Fruit fly (Drosophila melanogaster) whole organism, prepupa: ENCODE measurements around the gene Rhau.
A peak's percentile ranks its signal among the peaks of the same experiment; 100 is the strongest.

Experiments
- CG10631 ChIP-seq: fragments of 200-800 bp; sonication (Bioruptor generic); optimal IDR thresholded peaks from 2 replicates; lab custom pipeline; 2016; ENCODE audit warnings: missing biosample characterization, missing genetic modification characterization
- CG10669 ChIP-seq: fragments of 200-800 bp; sonication (Bioruptor generic); optimal IDR thresholded peaks from 3 replicates; lab custom pipeline; 2018; ENCODE audit warnings: missing biosample characterization, mild to moderate bottlenecking, missing genetic modification characterization, moderate library complexity
- CG11294 ChIP-seq: fragments of 200-800 bp; sonication (Bioruptor generic); IDR thresholded peaks from 2 replicates; pipeline ENCODE4 v1.3.6; 2022; ENCODE audit warnings: missing biosample characterization, missing genetic modification characterization
- CG11762 ChIP-seq: fragments of 200-800 bp; sonication (Bioruptor generic); optimal IDR thresholded peaks from 3 replicates; lab custom pipeline; 2016; ENCODE audit warnings: missing biosample characterization, missing genetic modification characterization; ENCODE audit not compliant: insufficient read depth
- CG15336 ChIP-seq: fragments of 200-800 bp; sonication (Bioruptor generic); IDR thresholded peaks from 2 replicates; pipeline ENCODE4 v1.3.6; 2022; ENCODE audit warnings: missing biosample characterization, missing genetic modification characterization
- CG1621 ChIP-seq: fragments of 200-800 bp; sonication (Bioruptor generic); optimal IDR thresholded peaks from 3 replicates; lab custom pipeline; 2018; ENCODE audit warnings: missing biosample characterization, mild to moderate bottlenecking, missing genetic modification characterization
- CG16779 ChIP-seq: fragments of 200-800 bp; sonication (Bioruptor generic); optimal IDR thresholded peaks from 3 replicates; lab custom pipeline; 2017; ENCODE audit warnings: missing biosample characterization, mild to moderate bottlenecking, missing genetic modification characterization
- CG3032 ChIP-seq: fragments of 200-800 bp; optimal IDR thresholded peaks from 2 replicates; lab custom pipeline; 2019; ENCODE audit warnings: missing biosample characterization, mild to moderate bottlenecking, missing genetic modification characterization, moderate library complexity
- CG32006 ChIP-seq: fragments of 200-800 bp; sonication (Bioruptor generic); optimal IDR thresholded peaks from 3 replicates; lab custom pipeline; 2017; ENCODE audit warnings: missing biosample characterization, mild to moderate bottlenecking, missing genetic modification characterization
- CG34406 ChIP-seq: fragments of 200-800 bp; sonication (Bioruptor generic); optimal IDR thresholded peaks from 3 replicates; lab custom pipeline; 2016; ENCODE audit warnings: missing biosample characterization, missing genetic modification characterization
- CG3919 ChIP-seq: fragments of 200-800 bp; sonication (Bioruptor generic); optimal IDR thresholded peaks from 3 replicates; lab custom pipeline; 2016; ENCODE audit warnings: missing biosample characterization, missing genetic modification characterization
- CG4318 ChIP-seq: fragments of 200-800 bp; sonication (Bioruptor generic); optimal IDR thresholded peaks from 3 replicates; lab custom pipeline; 2017; ENCODE audit warnings: missing biosample characterization, mild to moderate bottlenecking, missing genetic modification characterization
- CG6276 ChIP-seq: fragments of 200-800 bp; sonication (Bioruptor generic); optimal IDR thresholded peaks from 2 replicates; lab custom pipeline; 2017; ENCODE audit warnings: missing biosample characterization, mild to moderate bottlenecking, missing genetic modification characterization
- CG6808 ChIP-seq: fragments of 200-800 bp; sonication (Bioruptor generic); optimal IDR thresholded peaks from 3 replicates; lab custom pipeline; 2017; ENCODE audit warnings: missing biosample characterization, missing genetic modification characterization, mild to moderate bottlenecking, moderate library complexity, missing genetic modification reagents
- CG6854 ChIP-seq: fragments of 200-800 bp; sonication (Bioruptor generic); optimal IDR thresholded peaks from 2 replicates; lab custom pipeline; 2017; ENCODE audit warnings: missing biosample characterization, mild to moderate bottlenecking, missing genetic modification characterization
- CG7368 ChIP-seq: fragments of 200-800 bp; sonication (Bioruptor generic); optimal IDR thresholded peaks from 3 replicates; lab custom pipeline; 2016; ENCODE audit warnings: missing biosample characterization, missing genetic modification characterization
- CG8119 ChIP-seq: fragments of 200-800 bp; sonication (Bioruptor generic); IDR thresholded peaks from 3 replicates; pipeline ENCODE4 v1.3.6; 2022; ENCODE audit warnings: missing biosample characterization, missing genetic modification characterization
- CG8319 ChIP-seq: fragments of 200-800 bp; sonication (Bioruptor generic); optimal IDR thresholded peaks from 3 replicates; lab custom pipeline; 2016; ENCODE audit warnings: missing biosample characterization, missing genetic modification characterization
- CG8632 ChIP-seq: fragments of 200-800 bp; sonication (Bioruptor generic); optimal IDR thresholded peaks from 3 replicates; lab custom pipeline; 2016; ENCODE audit warnings: missing biosample characterization, missing genetic modification characterization
- CG9139 ChIP-seq: fragments of 200-800 bp; sonication (Bioruptor generic); optimal IDR thresholded peaks from 3 replicates; lab custom pipeline; 2017; ENCODE audit warnings: missing biosample characterization, mild to moderate bottlenecking, missing genetic modification characterization
- Eip75B ChIP-seq: fragments of 200-800 bp; sonication (Bioruptor generic); optimal IDR thresholded peaks from 3 replicates; lab custom pipeline; 2016; ENCODE audit warnings: missing biosample characterization, missing genetic modification characterization
- Eip78C ChIP-seq: fragments of 200-800 bp; sonication (Bioruptor generic); peaks from one replicate; lab custom pipeline; 2016; ENCODE audit warnings: missing biosample characterization, missing genetic modification characterization
- Eip93F ChIP-seq: fragments of 200-800 bp; sonication (Bioruptor generic); optimal IDR thresholded peaks from 2 replicates; lab custom pipeline; 2016; ENCODE audit warnings: missing biosample characterization, mild to moderate bottlenecking, missing genetic modification characterization
- Ets21C ChIP-seq: fragments of 200-800 bp; sonication (Bioruptor generic); optimal IDR thresholded peaks from 3 replicates; lab custom pipeline; 2016; ENCODE audit warnings: missing biosample characterization, missing genetic modification characterization
- Ets96B ChIP-seq: fragments of 200-800 bp; optimal IDR thresholded peaks from 2 replicates; lab custom pipeline; 2019; ENCODE audit warnings: missing biosample characterization, mild to moderate bottlenecking, missing genetic modification characterization, moderate library complexity
- Gug ChIP-seq: fragments of 200-800 bp; sonication (Bioruptor generic); IDR thresholded peaks from 2 replicates; pipeline ENCODE4 v1.3.6; 2022; ENCODE audit warnings: missing biosample characterization, missing genetic modification characterization
- Hr38 ChIP-seq: sonication (Bioruptor generic); optimal IDR thresholded peaks from 2 replicates; lab custom pipeline; 2016; ENCODE audit warnings: missing biosample characterization, missing genetic modification characterization
- Met ChIP-seq: fragments of 200-800 bp; sonication (Bioruptor generic); optimal IDR thresholded peaks from 3 replicates; lab custom pipeline; 2016; ENCODE audit warnings: missing biosample characterization, missing genetic modification characterization
- OdsH ChIP-seq: fragments of 200-800 bp; sonication (Bioruptor generic); optimal IDR thresholded peaks from 3 replicates; lab custom pipeline; 2016; ENCODE audit warnings: missing biosample characterization, missing genetic modification characterization
- Smox ChIP-seq: fragments of 200-800 bp; sonication (Bioruptor generic); optimal IDR thresholded peaks from 3 replicates; lab custom pipeline; 2016; ENCODE audit warnings: missing biosample characterization, missing genetic modification characterization
- Sox102F ChIP-seq: fragments of 200-800 bp; sonication (Bioruptor generic); optimal IDR thresholded peaks from 2 replicates; lab custom pipeline; 2016; ENCODE audit warnings: missing biosample characterization, mild to moderate bottlenecking, missing genetic modification characterization
- Sox14 ChIP-seq: fragments of 200-800 bp; sonication (Bioruptor generic); optimal IDR thresholded peaks from 3 replicates; lab custom pipeline; 2016; ENCODE audit warnings: missing biosample characterization, missing genetic modification characterization
- Sox15 ChIP-seq: fragments of 200-800 bp; sonication (Bioruptor generic); optimal IDR thresholded peaks from 3 replicates; lab custom pipeline; 2016; ENCODE audit warnings: missing biosample characterization, missing genetic modification characterization
- cyc ChIP-seq: fragments of 200-800 bp; sonication (Bioruptor generic); optimal IDR thresholded peaks from 3 replicates; lab custom pipeline; 2016; ENCODE audit warnings: missing biosample characterization, missing genetic modification characterization
- eg ChIP-seq: fragments of 200-800 bp; sonication (Bioruptor generic); IDR thresholded peaks from 3 replicates; pipeline ENCODE4 v1.3.6; 2022; ENCODE audit warnings: missing biosample characterization, missing genetic modification characterization
- esn ChIP-seq: fragments of 200-800 bp; sonication (Bioruptor generic); optimal IDR thresholded peaks from 2 replicates; lab custom pipeline; 2016; ENCODE audit warnings: missing biosample characterization, mild to moderate bottlenecking, missing genetic modification characterization, moderate library complexity
- fd85E ChIP-seq: fragments of 200-800 bp; sonication (Bioruptor generic); optimal IDR thresholded peaks from 3 replicates; lab custom pipeline; 2016; ENCODE audit warnings: missing biosample characterization, missing genetic modification characterization
- fkh ChIP-seq: fragments of 200-800 bp; sonication (Bioruptor generic); optimal IDR thresholded peaks from 3 replicates; lab custom pipeline; 2017; ENCODE audit warnings: missing biosample characterization, mild to moderate bottlenecking, missing genetic modification characterization, moderate library complexity
- lz ChIP-seq: fragments of 200-800 bp; sonication (Bioruptor generic); optimal IDR thresholded peaks from 3 replicates; lab custom pipeline; 2016; ENCODE audit warnings: missing biosample characterization, missing genetic modification characterization
- net ChIP-seq: fragments of 200-800 bp; sonication (Bioruptor generic); optimal IDR thresholded peaks from 3 replicates; lab custom pipeline; 2016; ENCODE audit warnings: missing biosample characterization, missing genetic modification characterization
- pdm3 ChIP-seq: fragments of 200-800 bp; sonication (Bioruptor generic); optimal IDR thresholded peaks from 3 replicates; lab custom pipeline; 2016; ENCODE audit warnings: missing biosample characterization, missing genetic modification characterization
- spab ChIP-seq: fragments of 200-800 bp; sonication (Bioruptor generic); optimal IDR thresholded peaks from 2 replicates; lab custom pipeline; 2017; ENCODE audit warnings: missing biosample characterization, mild to moderate bottlenecking, missing genetic modification characterization, missing genetic modification reagents
- svp ChIP-seq: fragments of 200-800 bp; sonication (Bioruptor generic); peaks from one replicate; lab custom pipeline; 2016; ENCODE audit warnings: missing biosample characterization, missing genetic modification characterization
- topi ChIP-seq: fragments of 200-800 bp; sonication (Bioruptor generic); optimal IDR thresholded peaks from 3 replicates; lab custom pipeline; 2016; ENCODE audit warnings: missing biosample characterization, missing genetic modification characterization
- vri ChIP-seq: fragments of 200-800 bp; sonication (Bioruptor generic); optimal IDR thresholded peaks from 3 replicates; lab custom pipeline; 2016; ENCODE audit warnings: missing biosample characterization, mild to moderate bottlenecking, missing genetic modification characterization

The Rhau gene

dm6 chr2L:20761951-20762538 lies 4.3 kb upstream of the Rhau start (continued):
- TF ChIP-seq CG11294 (peak; percentile 76), CG3919 (peak; percentile 83), fd85E (GFP tag; lab: Kevin White, UChicago) (peak; percentile 30), CG11762 (GFP tag; lab: Kevin White, UChicago) (peak; percentile 64), CG10631 (GFP tag; lab: Kevin White, UChicago) (peak; percentile 76), Sox15 (peak; percentile 67), CG6276 (GFP tag; lab: Kevin White, UChicago) (peak; percentile 61), CG15336 (GFP tag; lab: Robert Waterston, UW) (peak; percentile 84), eg (peak; percentile 86), vri (GFP tag; lab: Kevin White, UChicago) (peak; percentile 64), CG6808 (GFP tag; lab: Kevin White, UChicago) (peak; percentile 60), CG9139 (GFP tag; lab: Kevin White, UChicago) (peak; percentile 68), net (GFP tag; lab: Kevin White, UChicago) (peak; percentile 81), CG6854 (GFP tag; lab: Kevin White, UChicago) (peak; percentile 60), Hr38 (GFP tag; lab: Kevin White, UChicago) (no peak), Sox14 (GFP tag; lab: Kevin White, UChicago) (peak; percentile 52), OdsH (GFP tag; lab: Kevin White, UChicago) (peak; percentile 80), Sox102F (GFP tag; lab: Kevin White, UChicago) (peak; percentile 77), CG1621 (tag; lab: Kevin White, UChicago) (peak; percentile 40), Eip78C (peak; percentile 95), CG8119 (GFP tag; lab: Robert Waterston, UW) (peak; percentile 79), spab (GFP tag; lab: Kevin White, UChicago) (peak; percentile 66), fkh (GFP tag; lab: Kevin White, UChicago) (no peak), Gug (peak; percentile 84)

dm6 chr2L:20760956-20761355 lies 3.2 kb upstream of the Rhau start:
- TF ChIP-seq svp (peak; percentile 64), Eip93F (GFP tag; lab: Kevin White, UChicago) (peak; percentile 17), vri (GFP tag; lab: Kevin White, UChicago) (peak; percentile 65), CG1621 (tag; lab: Kevin White, UChicago) (no peak)

dm6 chr2L:20759809-20760485 lies 2.2 kb upstream of the Rhau start:
- TF ChIP-seq Smox (GFP tag; lab: Kevin White, UChicago) (peak; percentile 69), Ets96B (tag; lab: Kevin White, UChicago) (no peak), CG3919 (peak; percentile 52), CG8319 (GFP tag; lab: Kevin White, UChicago) (no peak), CG7368 (no peak), CG10669 (GFP tag; lab: Kevin White, UChicago) (no peak), Eip78C (peak; percentile 80), fd85E (GFP tag; lab: Kevin White, UChicago) (no peak), CG16779 (tag; lab: Kevin White, UChicago) (no peak), Ets21C (GFP tag; lab: Kevin White, UChicago) (peak; percentile 71), Sox15 (peak; percentile 29), CG32006 (GFP tag; lab: Kevin White, UChicago) (peak; percentile 33), Eip75B (peak; percentile 48), CG15336 (GFP tag; lab: Robert Waterston, UW) (peak; percentile 32; the same call in 1 of the 2 replicates), Met (GFP tag; lab: Kevin White, UChicago) (peak; percentile 76), cyc (GFP tag; lab: Kevin White, UChicago) (peak; percentile 65), pdm3 (peak; percentile 55), CG1621 (tag; lab: Kevin White, UChicago) (no peak), esn (peak; percentile 78), topi (peak; percentile 75), CG9139 (GFP tag; lab: Kevin White, UChicago) (no peak), CG10631 (GFP tag; lab: Kevin White, UChicago) (peak; percentile 17), CG11294 (no peak), lz (GFP tag; lab: Kevin White, UChicago) (peak; percentile 67), CG6854 (GFP tag; lab: Kevin White, UChicago) (no peak), CG34406 (GFP tag; lab: Kevin White, UChicago) (peak; percentile 57), CG8119 (GFP tag; lab: Robert Waterston, UW) (peak; percentile 15; the same call in 1 of the 3 replicates), CG6276 (GFP tag; lab: Kevin White, UChicago) (peak; percentile 17), CG3032 (tag; lab: Kevin White, UChicago) (no peak), CG8632 (GFP tag; lab: Kevin White, UChicago) (no peak), CG4318 (GFP tag; lab: Kevin White, UChicago) (peak; percentile 7)
